Worm (Caenorhabditis elegans): ENCODE data around the gene ule-5.

- TF ChIP-seq lin-15B (tag; optimal IDR thresholded peaks at IDR 0.05) = no peak
- TF ChIP-seq ceh-9 (tag; optimal IDR thresholded peaks at IDR 0.05) = no peak
- TF ChIP-seq ztf-11 (tag; optimal IDR thresholded peaks at IDR 0.05) = no peak
- no peak for TF ChIP-seq ceh-28 (tag; optimal IDR thresholded peaks at IDR 0.05)
- TF ChIP-seq snpc-4 (tag; optimal IDR thresholded peaks at IDR 0.05) = no peak
- no peak for TF ChIP-seq nhr-11 (tag; optimal IDR thresholded peaks at IDR 0.05)
- TF ChIP-seq lin-39 (tag; optimal IDR thresholded peaks at IDR 0.05) = no peak
- no peak for TF ChIP-seq unc-62 (GFP tag; optimal IDR thresholded peaks at IDR 0.05)
- no peak for TF ChIP-seq mdl-1 (tag; optimal IDR thresholded peaks at IDR 0.05)
- no peak for TF ChIP-seq ama-1 (optimal IDR thresholded peaks at IDR 0.05)
- TF ChIP-seq elt-2 (tag; optimal IDR thresholded peaks at IDR 0.05) = no peak
- no peak for TF ChIP-seq nhr-76 (tag; optimal IDR thresholded peaks at IDR 0.05)
- no peak for TF ChIP-seq fos-1 (tag; optimal IDR thresholded peaks at IDR 0.05)
- TF ChIP-seq unc-39 (tag; optimal IDR thresholded peaks at IDR 0.05) = no peak
Measured at ce11 chrX:11892328-11892727, 9.4 kb downstream of the ule-5 start, which contains the start of gene Y62H9A.8.

Data from whole organism, L3 larva.